Worm (Caenorhabditis elegans): Measurements from ENCODE around the gene col-36.

Gene col-36

DNA sequence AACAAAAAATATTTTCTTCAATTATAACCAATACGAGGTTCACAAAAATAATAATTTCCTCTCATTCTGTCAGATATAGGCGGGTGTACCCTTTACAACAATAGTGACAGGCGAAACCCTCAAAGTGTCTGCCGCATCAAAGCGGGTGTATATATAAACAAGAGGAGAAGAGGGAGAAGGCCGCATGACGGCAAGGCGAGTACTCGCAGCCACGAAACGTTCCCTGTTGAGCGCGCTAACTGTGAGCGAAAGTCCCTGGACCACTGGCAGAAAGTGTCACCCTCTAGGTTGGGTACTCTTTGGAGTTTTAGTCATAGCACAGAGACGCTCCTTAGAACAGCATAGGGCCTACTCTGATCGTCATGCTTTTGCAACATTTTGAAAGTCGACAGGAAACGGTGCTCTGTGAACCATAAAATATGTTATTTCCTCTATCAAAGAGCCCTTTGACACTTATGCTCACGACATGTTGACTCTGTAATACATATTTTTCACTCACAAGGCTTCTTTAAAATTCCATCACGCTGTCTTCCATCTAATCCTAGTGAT is 31.5 kb upstream of the col-36 start, which contains the start of gene pcrg-1 (continued):
- TF ChIP-seq mxl-2 (GFP tag; conservative IDR thresholded peaks at IDR 0.05) (0 out of 2 replicates have a peak, but pooled peaks have one; percentile 12), lin-13 (GFP tag; optimal IDR thresholded peaks at IDR 0.05) (peak; percentile 64), lir-3 (tag; optimal IDR thresholded peaks at IDR 0.05) (peak; percentile 70)

DNA sequence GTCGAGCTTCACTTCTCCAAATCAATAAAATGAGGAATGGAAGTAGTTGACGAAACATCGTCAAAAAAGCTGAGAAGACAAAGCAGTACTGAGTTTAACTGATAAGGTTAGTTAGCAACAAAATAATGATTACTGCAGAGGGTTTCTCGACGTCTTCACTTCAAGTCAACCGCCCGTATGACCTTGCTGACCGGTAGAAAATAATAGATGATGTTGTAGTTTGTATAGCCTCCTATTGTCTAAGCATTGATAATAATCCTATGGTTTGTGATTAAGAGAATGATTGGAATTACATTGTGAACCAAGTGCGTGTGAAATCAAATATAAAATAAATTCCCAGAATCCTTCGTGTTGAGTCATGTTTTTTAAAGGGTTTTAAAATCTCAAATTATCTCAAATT is 30.7 kb upstream of the col-36 start, which contains the start of gene E04F6.6:
TSS of gene E04F6.6 (minus strand) at position 258 of the 400 bp plus-strand sequence.
- peak; percentile 30 for TF ChIP-seq aha-1 (tag)
- no peak for TF ChIP-seq lin-13 (GFP tag; optimal IDR thresholded peaks at IDR 0.05)
- TF ChIP-seq lsy-2 (tag; optimal IDR thresholded peaks at IDR 0.05): no peak
- peak; percentile 87 for TF ChIP-seq nhr-28 (tag; optimal IDR thresholded peaks at IDR 0.05)
- no peak for TF ChIP-seq egl-43 (GFP tag; IDR thresholded peaks at IDR 0.05)
- TF ChIP-seq daf-16 (GFP tag; optimal IDR thresholded peaks at IDR 0.05): no peak
- TF ChIP-seq daf-16 (tag; optimal IDR thresholded peaks at IDR 0.05): no peak
- TF ChIP-seq nhr-77 (tag; optimal IDR thresholded peaks at IDR 0.05): no peak
- no peak for TF ChIP-seq lin-38 (GFP tag; IDR thresholded peaks at IDR 0.05)
- no peak for TF ChIP-seq dpl-1 (GFP tag; optimal IDR thresholded peaks at IDR 0.05)
- TF ChIP-seq mes-2 (tag; optimal IDR thresholded peaks at IDR 0.05; ENCODE audit: poor library complexity, severe bottlenecking): no peak
- TF ChIP-seq dve-1 (tag; optimal IDR thresholded peaks at IDR 0.05; ENCODE audit: insufficient read depth): no peak
- no peak for TF ChIP-seq pha-4 (GFP tag; IDR thresholded peaks at IDR 0.05)
- TF ChIP-seq pha-4 (tag; optimal IDR thresholded peaks at IDR 0.05): no peak

DNA sequence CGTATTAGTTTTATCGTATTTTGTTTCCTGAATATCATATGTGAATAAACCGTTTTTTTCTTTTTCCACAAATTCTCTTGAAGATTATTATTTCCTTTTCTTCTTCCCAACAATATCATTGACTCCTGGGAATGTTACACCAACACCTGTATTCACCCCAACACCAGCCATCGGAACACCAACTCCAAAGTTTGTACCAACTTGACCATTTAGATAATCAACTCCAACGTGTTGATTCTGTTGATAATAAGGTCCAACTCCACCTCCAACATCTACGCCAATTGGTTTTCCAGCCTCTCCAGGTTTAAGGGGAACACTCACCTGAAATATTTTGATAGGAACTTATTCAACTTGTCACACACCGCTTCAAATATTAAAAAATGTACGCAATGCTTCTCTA is 28.8 kb upstream of the col-36 start:
- TF ChIP-seq daf-16 (GFP tag; optimal IDR thresholded peaks at IDR 0.05) (no peak), daf-16 (tag; optimal IDR thresholded peaks at IDR 0.05) (peak; percentile 14), ztf-11 (tag; optimal IDR thresholded peaks at IDR 0.05) (no peak), aha-1 (tag) (peak; percentile 95), lin-38 (GFP tag; IDR thresholded peaks at IDR 0.05) (peak; percentile 17; the same call in 1 of the 2 replicates), mep-1 (tag; optimal IDR thresholded peaks at IDR 0.05) (peak; percentile 29), R02D3.7 (tag; optimal IDR thresholded peaks at IDR 0.05) (no peak), dmd-8 (GFP tag; IDR thresholded peaks at IDR 0.05) (0 out of 2 replicates have a peak, but pooled peaks have one; percentile 55), egl-43 (GFP tag; IDR thresholded peaks at IDR 0.05) (no peak)

DNA sequence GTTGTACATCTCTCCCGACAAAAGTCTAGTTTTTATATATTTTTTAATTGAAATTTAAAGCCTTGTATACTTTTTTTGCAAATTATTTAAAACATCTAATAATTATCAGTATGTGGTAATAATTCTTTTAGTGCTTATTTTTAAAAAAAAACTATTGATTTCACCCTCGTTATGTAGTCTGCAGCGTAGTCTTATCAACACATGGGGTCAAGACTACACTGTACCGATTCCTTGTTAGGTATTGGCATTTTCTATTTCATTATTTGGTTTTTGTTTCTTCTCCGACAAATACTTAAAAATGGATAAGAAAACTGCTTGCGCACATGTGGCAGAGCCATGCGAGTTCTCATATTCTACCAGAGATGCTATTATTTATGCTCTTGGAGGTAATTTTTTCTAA is 27.4 kb upstream of the col-36 start, which contains the start of gene maoc-1:
TSS of gene maoc-1 (plus strand) at position 237 of the 400 bp plus-strand sequence.
- TF ChIP-seq F49E8.2 (tag; optimal IDR thresholded peaks at IDR 0.05; ENCODE audit: borderline replicate concordance) (no peak), nhr-42 (GFP tag; IDR thresholded peaks at IDR 0.05) (no peak), nhr-28 (tag; optimal IDR thresholded peaks at IDR 0.05) (peak; percentile 95), pha-4 (GFP tag; IDR thresholded peaks at IDR 0.05) (0 out of 2 replicates have a peak, but pooled peaks have one; percentile 40), pha-4 (tag; optimal IDR thresholded peaks at IDR 0.05) (no peak), pqm-1 (tag; optimal IDR thresholded peaks at IDR 0.05) (no peak), ama-1 (optimal IDR thresholded peaks at IDR 0.05) (no peak), hlh-11 (tag; optimal IDR thresholded peaks at IDR 0.05) (peak; percentile 33), mxl-3 (GFP tag; optimal IDR thresholded peaks at IDR 0.05) (no peak), set-16 (GFP tag; IDR thresholded peaks at IDR 0.05) (no peak), lsy-2 (tag; optimal IDR thresholded peaks at IDR 0.05) (peak in 1 of 2 experiments; percentile 5), snpc-1.2 (GFP tag; IDR thresholded peaks at IDR 0.05) (no peak), mdl-1 (tag; optimal IDR thresholded peaks at IDR 0.05) (peak in 1 of 2 experiments; percentile 21), egl-43 (GFP tag; IDR thresholded peaks at IDR 0.05) (no peak), daf-16 (GFP tag; optimal IDR thresholded peaks at IDR 0.05) (no peak), daf-16 (tag; optimal IDR thresholded peaks at IDR 0.05) (peak; percentile 75), dve-1 (tag; optimal IDR thresholded peaks at IDR 0.05; ENCODE audit: insufficient read depth) (peak; percentile 24), F10B5.3 (tag; optimal IDR thresholded peaks at IDR 0.05) (no peak), ces-1 (GFP tag; optimal IDR thresholded peaks at IDR 0.05) (no peak), lim-7 (GFP tag; IDR thresholded peaks at IDR 0.05) (no peak), nhr-77 (tag; optimal IDR thresholded peaks at IDR 0.05) (peak; percentile 37), mes-2 (tag; optimal IDR thresholded peaks at IDR 0.05; ENCODE audit: poor library complexity, severe bottlenecking) (peak; percentile 7), D1046.2 (GFP tag; IDR thresholded peaks at IDR 0.05) (no peak), hmg-1.1 (GFP tag; IDR thresholded peaks at IDR 0.05) (no peak), nhr-11 (tag; optimal IDR thresholded peaks at IDR 0.05) (no peak)
